Fruit fly (Drosophila melanogaster) whole organism, embryonic: ENCODE results near the gene CG6927.

ENCODE experiments used
- Adf1 ChIP-seq: fragments of 200-800 bp; sonication (Bioruptor generic); IDR thresholded peaks from 2 replicates; pipeline ENCODE4 v1.3.6; 2022; ENCODE audit warnings: missing biosample characterization, missing genetic modification characterization
- Bgb ChIP-seq: fragments of 200-800 bp; sonication (Bioruptor generic); IDR thresholded peaks from 2 replicates; pipeline ENCODE4 v1.3.6; 2022; ENCODE audit warnings: missing biosample characterization, missing genetic modification characterization; ENCODE audit not compliant: partially characterized antibody
- CG10267 ChIP-seq: fragments of 200-800 bp; sonication (Bioruptor generic); optimal IDR thresholded peaks from 2 replicates; lab custom pipeline; 2018; ENCODE audit warnings: missing biosample characterization, mild to moderate bottlenecking, missing genetic modification characterization, moderate library complexity
- CG10321 ChIP-seq: fragments of 200-800 bp; sonication (Bioruptor generic); IDR thresholded peaks from 2 replicates; pipeline ENCODE4 v1.3.6; 2022; ENCODE audit warnings: missing biosample characterization, missing genetic modification characterization
- CG12155 ChIP-seq: fragments of 200-800 bp; sonication (Bioruptor generic); optimal IDR thresholded peaks from 3 replicates; lab custom pipeline; 2016; ENCODE audit warnings: missing biosample characterization, missing genetic modification characterization
- CG13287 ChIP-seq: fragments of 200-800 bp; sonication (Bioruptor generic); IDR thresholded peaks from 2 replicates; pipeline ENCODE4 v1.3.6; 2022; ENCODE audit warnings: missing biosample characterization, missing genetic modification characterization; ENCODE audit not compliant: partially characterized antibody
- CG14014 ChIP-seq: fragments of 200-800 bp; sonication (Bioruptor generic); IDR thresholded peaks from 2 replicates; pipeline ENCODE4 v1.3.6; 2022; ENCODE audit warnings: missing biosample characterization, missing genetic modification characterization
- CG14860 ChIP-seq: fragments of 200-800 bp; sonication (Bioruptor generic); IDR thresholded peaks from 3 replicates; pipeline ENCODE4 v1.3.6; 2022; ENCODE audit warnings: missing biosample characterization, missing genetic modification characterization; ENCODE audit not compliant: partially characterized antibody
- CG15514 ChIP-seq: fragments of 200-800 bp; sonication (Bioruptor generic); optimal IDR thresholded peaks from 3 replicates; lab custom pipeline; 2017; ENCODE audit warnings: missing biosample characterization, missing genetic modification characterization, mild to moderate bottlenecking, moderate library complexity, missing genetic modification reagents
- CG15601 ChIP-seq: fragments of 200-800 bp; sonication (Bioruptor generic); optimal IDR thresholded peaks from 3 replicates; lab custom pipeline; 2019; ENCODE audit warnings: missing biosample characterization, mild to moderate bottlenecking, missing genetic modification characterization, moderate library complexity
- CG16813 ChIP-seq: fragments of 200-800 bp; sonication (Bioruptor generic); IDR thresholded peaks from 3 replicates; pipeline ENCODE4 v1.3.6; 2022; ENCODE audit warnings: missing biosample characterization, missing genetic modification characterization; ENCODE audit not compliant: partially characterized antibody
- CG17385 ChIP-seq: fragments of 200-800 bp; sonication (Bioruptor generic); optimal IDR thresholded peaks from 3 replicates; lab custom pipeline; 2018; ENCODE audit warnings: missing biosample characterization, mild to moderate bottlenecking, missing genetic modification characterization
- CG17612 ChIP-seq: fragments of 200-800 bp; sonication (Bioruptor generic); IDR thresholded peaks from 2 replicates; pipeline ENCODE4 v1.3.6; 2022; ENCODE audit warnings: missing biosample characterization, missing genetic modification characterization
- CG18011 ChIP-seq: fragments of 200-800 bp; sonication (Bioruptor generic); optimal IDR thresholded peaks from 2 replicates; lab custom pipeline; 2017; ENCODE audit warnings: missing biosample characterization, missing genetic modification characterization, mild to moderate bottlenecking, moderate library complexity, missing genotype
- CG18599 ChIP-seq: fragments of 200-800 bp; sonication (Bioruptor generic); optimal IDR thresholded peaks from 3 replicates; lab custom pipeline; 2017; ENCODE audit warnings: missing biosample characterization, missing genetic modification characterization, mild to moderate bottlenecking, moderate library complexity, missing genetic modification reagents
- CG31441 ChIP-seq: fragments of 200-800 bp; sonication (Bioruptor generic); IDR thresholded peaks from 2 replicates; pipeline ENCODE4 v1.3.6; 2022; ENCODE audit warnings: missing biosample characterization, missing genetic modification characterization
- CG4404 ChIP-seq: fragments of 200-800 bp; sonication (Bioruptor generic); IDR thresholded peaks from 2 replicates; pipeline ENCODE4 v1.3.6; 2022; ENCODE audit warnings: missing biosample characterization, missing genetic modification characterization
- CG5953 ChIP-seq: fragments of 200-800 bp; sonication (Bioruptor generic); IDR thresholded peaks from 2 replicates; pipeline ENCODE4 v1.3.6; 2022; ENCODE audit warnings: missing biosample characterization, missing genetic modification characterization
- CG6689 ChIP-seq: fragments of 200-800 bp; sonication (Bioruptor generic); IDR thresholded peaks from 2 replicates; pipeline ENCODE4 v1.3.6; 2022; ENCODE audit warnings: missing biosample characterization, missing genetic modification characterization
- CG8281 ChIP-seq: fragments of 200-800 bp; sonication (Bioruptor generic); optimal IDR thresholded peaks from 2 replicates; lab custom pipeline; 2018; ENCODE audit warnings: missing biosample characterization, mild to moderate bottlenecking, missing genetic modification characterization, moderate library complexity
- CG8290 ChIP-seq, 3 experiments: fragments of 200-800 bp; sonication (Bioruptor generic); optimal IDR thresholded peaks; 2 replicates each; lab custom pipeline; 2016 to 2019; ENCODE audit warnings: missing biosample characterization in 3 of 3, missing genetic modification characterization in 3 of 3, mild to moderate bottlenecking in 2 of 3, moderate library complexity in 1 of 3
- CG8924 ChIP-seq: fragments of 200-800 bp; optimal IDR thresholded peaks from 3 replicates; lab custom pipeline; 2019; ENCODE audit warnings: missing biosample characterization, mild to moderate bottlenecking, missing genetic modification characterization, moderate library complexity
- CG9932 ChIP-seq: fragments of 200-800 bp; sonication (Bioruptor generic); IDR thresholded peaks from 2 replicates; pipeline ENCODE4 v1.3.6; 2022; ENCODE audit warnings: missing biosample characterization, missing genetic modification characterization
- Chrac-16 ChIP-seq: fragments of 200-800 bp; sonication (Bioruptor generic); optimal IDR thresholded peaks from 3 replicates; lab custom pipeline; 2016; ENCODE audit warnings: missing biosample characterization, missing genetic modification characterization
- Dbx ChIP-seq: fragments of 200-800 bp; sonication (Bioruptor generic); IDR thresholded peaks from 3 replicates; pipeline ENCODE4 v1.3.6; 2022; ENCODE audit warnings: missing biosample characterization, missing genetic modification characterization
- Dip3 ChIP-seq: fragments of 200-800 bp; sonication (Bioruptor generic); optimal IDR thresholded peaks from 3 replicates; lab custom pipeline; 2016; ENCODE audit warnings: missing biosample characterization, missing genetic modification characterization
- H15 ChIP-seq: fragments of 200-800 bp; sonication (Bioruptor generic); IDR thresholded peaks from 3 replicates; pipeline ENCODE4 v1.3.6; 2022; ENCODE audit warnings: missing biosample characterization, missing genetic modification characterization
- HLH4C ChIP-seq: fragments of 200-800 bp; sonication (Bioruptor generic); IDR thresholded peaks from 3 replicates; pipeline ENCODE4 v1.3.6; 2022; ENCODE audit warnings: missing biosample characterization, missing genetic modification characterization; ENCODE audit not compliant: partially characterized antibody
- Nf-YA ChIP-seq: fragments of 200-800 bp; sonication (Bioruptor generic); IDR thresholded peaks from 2 replicates; pipeline ENCODE4 v1.3.6; 2022; ENCODE audit warnings: missing biosample characterization, missing genetic modification characterization
- Rfx ChIP-seq: fragments of 200-800 bp; sonication (Bioruptor generic); IDR thresholded peaks from 2 replicates; pipeline ENCODE4 v1.3.6; 2022; ENCODE audit warnings: missing biosample characterization, missing genetic modification characterization
- Scr ChIP-seq: fragments of 200-800 bp; sonication (Bioruptor generic); IDR thresholded peaks from 2 replicates; pipeline ENCODE4 v1.3.6; 2022; ENCODE audit warnings: missing biosample characterization, missing genetic modification characterization; ENCODE audit not compliant: partially characterized antibody
- Xrp1 ChIP-seq: fragments of 200-800 bp; sonication (Bioruptor generic); IDR thresholded peaks from 2 replicates; pipeline ENCODE4 v1.3.6; 2022; ENCODE audit warnings: missing biosample characterization, missing genetic modification characterization
- bsh ChIP-seq, 2 experiments: fragments of 200-800 bp; sonication (Bioruptor generic); optimal IDR thresholded peaks; 2 replicates each; lab custom pipeline; 2017 to 2018; ENCODE audit warnings: mild to moderate bottlenecking in 2 of 2, missing biosample characterization in 2 of 2, missing genetic modification characterization in 2 of 2, moderate library complexity in 1 of 2
- cato ChIP-seq: fragments of 200-800 bp; sonication (Bioruptor generic); optimal IDR thresholded peaks from 2 replicates; lab custom pipeline; 2016; ENCODE audit warnings: missing biosample characterization, missing genetic modification characterization, borderline replicate concordance
- chm ChIP-seq: fragments of 200-800 bp; sonication (Bioruptor generic); IDR thresholded peaks from 2 replicates; pipeline ENCODE4 v1.3.6; 2022; ENCODE audit warnings: missing biosample characterization, missing genetic modification characterization
- ewg ChIP-seq: fragments of 200-800 bp; sonication (Bioruptor generic); optimal IDR thresholded peaks from 3 replicates; lab custom pipeline; 2017; ENCODE audit warnings: mild to moderate bottlenecking, missing biosample characterization, missing genetic modification reagents, missing genetic modification characterization
- fd64A ChIP-seq: fragments of 200-800 bp; sonication (Bioruptor generic); optimal IDR thresholded peaks from 3 replicates; lab custom pipeline; 2018; ENCODE audit warnings: missing biosample characterization, mild to moderate bottlenecking, missing genetic modification characterization
- kni ChIP-seq: fragments of 200-800 bp; sonication (Bioruptor generic); optimal IDR thresholded peaks from 3 replicates; lab custom pipeline; 2017; ENCODE audit warnings: mild to moderate bottlenecking, missing biosample characterization, missing genetic modification reagents, missing genetic modification characterization
- lola ChIP-seq, 3 experiments: fragments of >200 bp in 2 of 3; fragments of 200-800 bp in 1 of 3; sonication (Bioruptor generic) in 1 of 3; optimal IDR thresholded peaks; 2 replicates each; lab custom pipeline; 2017 to 2019; ENCODE audit warnings: missing biosample characterization in 3 of 3, missing genetic modification characterization in 3 of 3, mild to moderate bottlenecking in 1 of 3, moderate library complexity in 1 of 3
- nmo ChIP-seq: fragments of 200-800 bp; sonication (Bioruptor generic); optimal IDR thresholded peaks from 2 replicates; lab custom pipeline; 2018; ENCODE audit warnings: missing biosample characterization, mild to moderate bottlenecking, missing genetic modification characterization, moderate library complexity
- pros ChIP-seq: fragments of 200-800 bp; sonication (Bioruptor generic); optimal IDR thresholded peaks from 3 replicates; lab custom pipeline; 2019; ENCODE audit warnings: missing biosample characterization, mild to moderate bottlenecking, missing genetic modification characterization, moderate library complexity
- ranshi ChIP-seq: fragments of 200-800 bp; sonication (Bioruptor generic); IDR thresholded peaks from 2 replicates; pipeline ENCODE4 v1.3.6; 2022; ENCODE audit warnings: missing biosample characterization, missing genetic modification characterization
- row ChIP-seq: fragments of 200-800 bp; sonication (Bioruptor generic); IDR thresholded peaks from 3 replicates; pipeline ENCODE4 v1.3.6; 2022; ENCODE audit warnings: missing biosample characterization, missing genetic modification characterization
- sob ChIP-seq: fragments of 200-800 bp; sonication (Bioruptor generic); IDR thresholded peaks from 2 replicates; pipeline ENCODE4 v1.3.6; 2022; ENCODE audit warnings: missing biosample characterization, missing genetic modification characterization
- stc ChIP-seq: fragments of 200-800 bp; sonication (Bioruptor generic); IDR thresholded peaks from 2 replicates; pipeline ENCODE4 v1.3.6; 2022; ENCODE audit warnings: missing biosample characterization, missing genetic modification characterization
- vnd ChIP-seq: fragments of 200-800 bp; sonication (Bioruptor generic); IDR thresholded peaks from 3 replicates; pipeline ENCODE4 v1.3.6; 2022; ENCODE audit warnings: missing biosample characterization, missing genetic modification characterization; ENCODE audit not compliant: partially characterized antibody
- vvl ChIP-seq: fragments of 200-800 bp; sonication (Bioruptor generic); IDR thresholded peaks from 2 replicates; pipeline ENCODE4 v1.3.6; 2022; ENCODE audit warnings: missing biosample characterization, missing genetic modification characterization

Gene CG6927

DNA sequence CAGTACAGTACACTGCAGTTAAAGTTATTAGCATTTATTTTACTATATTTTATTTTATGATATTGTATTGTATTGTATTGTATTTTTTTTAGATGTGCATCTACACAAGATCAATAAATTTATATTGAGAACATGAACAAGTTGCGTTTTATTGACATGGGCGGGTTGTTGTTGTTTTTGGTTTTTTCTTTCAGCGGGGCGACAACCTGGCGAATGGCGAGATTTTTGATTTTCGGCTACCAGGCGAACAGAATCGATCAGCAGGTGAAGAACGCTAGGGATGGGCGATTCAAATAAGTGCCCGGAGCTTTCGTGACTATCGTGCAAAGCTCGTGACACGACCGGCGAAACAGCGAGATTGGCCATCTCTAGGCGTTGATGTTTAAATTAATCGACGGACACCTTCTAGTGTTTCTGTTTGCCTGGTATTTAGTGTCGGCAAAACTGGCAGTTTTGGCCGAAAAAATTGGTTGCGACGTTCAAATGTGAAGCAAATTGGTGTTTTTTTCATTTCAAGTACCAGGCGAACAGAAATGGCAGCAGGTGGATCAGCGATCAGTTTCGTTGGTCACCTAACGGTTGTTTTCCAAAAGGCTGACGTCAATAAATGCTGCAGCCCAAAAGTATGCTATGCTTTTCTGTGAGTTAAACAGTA lies 49.2 kb downstream of the CG6927 start (continued):
- peak; percentile 33 for TF ChIP-seq nmo (GFP tag; lab: Kevin White, UChicago)
- peak; percentile 96 for TF ChIP-seq CG13287
- no peak for TF ChIP-seq CG31441 (GFP tag; lab: Robert Waterston, UW)
- peak; percentile 51; the same call in 1 of the 2 replicates for TF ChIP-seq stc (GFP tag; lab: Robert Waterston, UW)
- TF ChIP-seq cato (GFP tag; lab: Kevin White, UChicago): no peak
- TF ChIP-seq CG4404: no peak
- TF ChIP-seq Nf-YA (GFP tag; lab: Robert Waterston, UW): no peak
- no peak for TF ChIP-seq CG15601 (tag; lab: Kevin White, UChicago)
- peak; percentile 53 for TF ChIP-seq CG9932 (GFP tag; lab: Robert Waterston, UW)
- TF ChIP-seq kni: peak; percentile 90
- TF ChIP-seq Rfx (GFP tag; lab: Robert Waterston, UW): 0 out of 2 replicates have a peak, but pooled peaks have one; percentile 31
- TF ChIP-seq HLH4C (GFP tag; lab: Robert Waterston, UW): peak; percentile 93
- peak; percentile 92 for TF ChIP-seq CG16813 (GFP tag; lab: Robert Waterston, UW)
- TF ChIP-seq CG18011 (GFP tag; lab: Kevin White, UChicago): no peak
- TF ChIP-seq ranshi (GFP tag; lab: Robert Waterston, UW): 0 out of 2 replicates have a peak, but pooled peaks have one; percentile 6
- TF ChIP-seq H15 (GFP tag; lab: Robert Waterston, UW): no peak
- TF ChIP-seq CG6689 (GFP tag; lab: Robert Waterston, UW): no peak
- TF ChIP-seq row (GFP tag; lab: Robert Waterston, UW): peak; percentile 67
- peak; percentile 38 for TF ChIP-seq pros (GFP tag; lab: Kevin White, UChicago)
- peak; percentile 40; the same call in 1 of the 2 replicates for TF ChIP-seq sob
- no peak for TF ChIP-seq CG8924 (tag; lab: Kevin White, UChicago)
- TF ChIP-seq CG8281 (tag; lab: Kevin White, UChicago): peak; percentile 96
- TF ChIP-seq Xrp1 (GFP tag; lab: Robert Waterston, UW): peak; percentile 55
- TF ChIP-seq fd64A (GFP tag; lab: Kevin White, UChicago): no peak
- peak; percentile 88 for TF ChIP-seq CG8290 (GFP tag; optimal IDR thresholded peaks at IDR 0.05; lab: Kevin White, UChicago)
- peak in 1 of 2 experiments; percentile 77 for TF ChIP-seq CG8290 (tag; optimal IDR thresholded peaks at IDR 0.05; lab: Kevin White, UChicago)
- TF ChIP-seq CG12155 (GFP tag; lab: Kevin White, UChicago): no peak
- peak; percentile 23 for TF ChIP-seq CG17385 (GFP tag; lab: Kevin White, UChicago)
- no peak for TF ChIP-seq Adf1 (GFP tag; lab: Robert Waterston, UW)
- TF ChIP-seq Dip3 (GFP tag; lab: Kevin White, UChicago): no peak
- TF ChIP-seq ewg (GFP tag; lab: Kevin White, UChicago): no peak
- peak in 1 of 2 experiments; percentile 12 for TF ChIP-seq bsh (GFP tag; optimal IDR thresholded peaks at IDR 0.05; lab: Kevin White, UChicago)
- peak; percentile 15; the same call in 1 of the 2 replicates for TF ChIP-seq CG14014 (GFP tag; lab: Robert Waterston, UW)
- peak; percentile 95 for TF ChIP-seq Scr (GFP tag; lab: Robert Waterston, UW)
- peak; percentile 91 for TF ChIP-seq CG14860
- peak; percentile 16 for TF ChIP-seq CG10267 (tag; lab: Kevin White, UChicago)
- TF ChIP-seq vnd (GFP tag; lab: Robert Waterston, UW): peak; percentile 91
- no peak for TF ChIP-seq CG17612
- no peak for TF ChIP-seq CG10321 (GFP tag; lab: Robert Waterston, UW)
- no peak for TF ChIP-seq CG5953 (GFP tag; lab: Robert Waterston, UW)
- TF ChIP-seq Bgb (GFP tag; lab: Robert Waterston, UW): peak; percentile 98
- peak; percentile 77 for TF ChIP-seq vvl (GFP tag; lab: Robert Waterston, UW)
- peak; percentile 18 for TF ChIP-seq CG15514 (GFP tag; lab: Kevin White, UChicago)
- TF ChIP-seq Chrac-16 (GFP tag; lab: Kevin White, UChicago): no peak
- 0 out of 2 replicates have a peak, but pooled peaks have one; percentile 33 for TF ChIP-seq chm (GFP tag; lab: Robert Waterston, UW)
- 0 out of 3 replicates have a peak, but pooled peaks have one; percentile 14 for TF ChIP-seq Dbx (GFP tag; lab: Robert Waterston, UW)
- no peak for TF ChIP-seq CG18599
- TF ChIP-seq lola (GFP tag; optimal IDR thresholded peaks at IDR 0.05; lab: Kevin White, UChicago): peak in 1 of 3 experiments; percentile 8
